Worm (Caenorhabditis elegans) whole organism, L2 larva: ENCODE measurements around the gene F21D12.3.

Experiments
- C34F6.9 ChIP-seq: fragments of 150-350 bp; optimal IDR thresholded peaks from 2 replicates; lab custom pipeline; 2014; ENCODE audit warnings: missing biosample characterization, missing genetic modification characterization
- F13H6.1 ChIP-seq: sonication (generic microtip); optimal IDR thresholded peaks from 2 replicates; lab custom pipeline; 2016; ENCODE audit warnings: missing genetic modification characterization, missing compliant biosample characterization
- R02D3.7 ChIP-seq: fragments of 150-350 bp; optimal IDR thresholded peaks from 2 replicates; lab custom pipeline; 2014; ENCODE audit warnings: missing biosample characterization, missing genetic modification characterization
- Y55F3AM.14 ChIP-seq: fragments of 200-800 bp; sonication (Bioruptor generic); optimal IDR thresholded peaks from 2 replicates; lab custom pipeline; 2018; ENCODE audit warnings: mild to moderate bottlenecking, missing genetic modification characterization, missing compliant biosample characterization
- alr-1 ChIP-seq: fragments of 150-350 bp; optimal IDR thresholded peaks from 2 replicates; lab custom pipeline; 2014; ENCODE audit warnings: missing biosample characterization, missing genetic modification characterization
- aly-2 ChIP-seq: fragments of 150-350 bp; optimal IDR thresholded peaks from 2 replicates; lab custom pipeline; 2014; ENCODE audit warnings: missing biosample characterization, missing genetic modification characterization
- blmp-1 ChIP-seq: sonication (generic microtip); optimal IDR thresholded peaks from 2 replicates; lab custom pipeline; 2017; ENCODE audit warnings: missing genetic modification characterization, mild to moderate bottlenecking, missing compliant biosample characterization, antibody characterized with exemption, moderate library complexity; ENCODE audit not compliant: insufficient read depth
- ceh-16 ChIP-seq: fragments of 150-350 bp; optimal IDR thresholded peaks from 2 replicates; lab custom pipeline; 2014; ENCODE audit warnings: missing biosample characterization, missing genetic modification characterization
- crh-2 ChIP-seq: sonication (generic microtip); optimal IDR thresholded peaks from 2 replicates; lab custom pipeline; 2017; ENCODE audit warnings: missing biosample characterization, missing genetic modification characterization
- dmd-4 ChIP-seq: sonication (generic microtip); optimal IDR thresholded peaks from 2 replicates; lab custom pipeline; 2017; ENCODE audit warnings: missing biosample characterization, missing genetic modification characterization
- egl-27 ChIP-seq: sonication (generic microtip); optimal IDR thresholded peaks from 3 replicates; lab custom pipeline; 2017; ENCODE audit warnings: missing biosample characterization, missing genetic modification reagents, missing genetic modification characterization
- fos-1 ChIP-seq: fragments of 150-350 bp; optimal IDR thresholded peaks from 2 replicates; lab custom pipeline; 2014; ENCODE audit warnings: missing biosample characterization, missing genetic modification characterization
- lin-13 ChIP-seq: fragments of 150-350 bp; optimal IDR thresholded peaks from 2 replicates; lab custom pipeline; 2014; ENCODE audit warnings: missing biosample characterization, missing genetic modification reagents, missing genetic modification characterization
- lsy-2 ChIP-seq, 2 experiments: fragments of 150-350 bp in 1 of 2; sonication (generic microtip) in 1 of 2; optimal IDR thresholded peaks; 2 replicates each; lab custom pipeline; 2014 to 2017; ENCODE audit warnings: missing biosample characterization in 2 of 2, missing genetic modification characterization in 2 of 2
- mdl-1 ChIP-seq, 2 experiments: fragments of 150-350 bp in 1 of 2; sonication (generic microtip) in 1 of 2; optimal IDR thresholded peaks; 2 replicates each; lab custom pipeline; 2017; ENCODE audit warnings: missing biosample characterization in 2 of 2, missing genetic modification characterization in 2 of 2
- nhr-10 ChIP-seq: sonication (generic microtip); optimal IDR thresholded peaks from 2 replicates; lab custom pipeline; 2017; ENCODE audit warnings: missing biosample characterization, missing genetic modification characterization
- nhr-11 ChIP-seq: fragments of 150-350 bp; optimal IDR thresholded peaks from 2 replicates; lab custom pipeline; 2014; ENCODE audit warnings: missing biosample characterization, missing genetic modification characterization
- nhr-12 ChIP-seq: fragments of 150-350 bp; optimal IDR thresholded peaks from 2 replicates; lab custom pipeline; 2014; ENCODE audit warnings: missing biosample characterization, missing genetic modification characterization
- nhr-129 ChIP-seq: fragments of 150-350 bp; optimal IDR thresholded peaks from 2 replicates; lab custom pipeline; 2014; ENCODE audit warnings: missing biosample characterization, missing genetic modification characterization
- nhr-21 ChIP-seq: fragments of 150-350 bp; optimal IDR thresholded peaks from 2 replicates; lab custom pipeline; 2014; ENCODE audit warnings: missing biosample characterization, missing genetic modification characterization
- nhr-237 ChIP-seq: fragments of 150-350 bp; optimal IDR thresholded peaks from 2 replicates; lab custom pipeline; 2014; ENCODE audit warnings: missing biosample characterization, missing genetic modification characterization
- nhr-25 ChIP-seq: fragments of 150-350 bp; sonication (generic microtip); optimal IDR thresholded peaks from 3 replicates; lab custom pipeline; 2014; ENCODE audit warnings: missing biosample characterization, missing genetic modification characterization
- nhr-6 ChIP-seq: fragments of 150-350 bp; optimal IDR thresholded peaks from 2 replicates; lab custom pipeline; 2014; ENCODE audit warnings: missing biosample characterization, missing genetic modification characterization
- nhr-77 ChIP-seq: fragments of 150-350 bp; optimal IDR thresholded peaks from 2 replicates; lab custom pipeline; 2014; ENCODE audit warnings: missing biosample characterization, missing genetic modification characterization
- peb-1 ChIP-seq: fragments of 150-350 bp; optimal IDR thresholded peaks from 2 replicates; lab custom pipeline; 2014; ENCODE audit warnings: missing biosample characterization, missing genetic modification characterization
- sem-4 ChIP-seq: fragments of 150-350 bp; optimal IDR thresholded peaks from 2 replicates; lab custom pipeline; 2014; ENCODE audit warnings: missing biosample characterization, missing genetic modification reagents, missing genetic modification characterization
- sma-3 ChIP-seq: sonication (generic microtip); optimal IDR thresholded peaks from 2 replicates; lab custom pipeline; 2016; ENCODE audit warnings: missing genetic modification reagents, missing genetic modification characterization, missing compliant biosample characterization
- sma-9 ChIP-seq, 2 experiments: fragments of 150-350 bp in 1 of 2; sonication (generic microtip) in 1 of 2; optimal IDR thresholded peaks; 2 replicates each; lab custom pipeline; 2014 to 2016; ENCODE audit warnings: missing genetic modification characterization in 2 of 2, mild to moderate bottlenecking in 1 of 2, missing biosample characterization in 1 of 2, missing compliant biosample characterization in 1 of 2, missing genetic modification reagents in 1 of 2, moderate library complexity in 1 of 2
- snpc-4 ChIP-seq: fragments of 150-350 bp; optimal IDR thresholded peaks from 2 replicates; lab custom pipeline; 2014; ENCODE audit warnings: missing biosample characterization, missing genetic modification characterization
- unc-39 ChIP-seq: fragments of 150-350 bp; optimal IDR thresholded peaks from 2 replicates; lab custom pipeline; 2014; ENCODE audit warnings: missing biosample characterization, missing genetic modification characterization
- unc-62 ChIP-seq: fragments of 150-350 bp; optimal IDR thresholded peaks from 2 replicates; lab custom pipeline; 2014; ENCODE audit warnings: missing biosample characterization, missing genetic modification reagents, missing genetic modification characterization
- ztf-4 ChIP-seq: fragments of 150-350 bp; optimal IDR thresholded peaks from 2 replicates; lab custom pipeline; 2014; ENCODE audit warnings: missing biosample characterization, missing genetic modification characterization

F21D12.3 gene

ce11 chrII:7287709-7288108, 36.1 kb downstream of the F21D12.3 start (continued):
- TF ChIP-seq alr-1 (tag; lab: Kevin White, UChicago) (no peak), mdl-1 (tag; optimal IDR thresholded peaks at IDR 0.05; lab: Kevin White, UChicago) (peak in 1 of 2 experiments; percentile 73), egl-27 (tag; lab: Kevin White, UChicago) (peak; percentile 22)

ce11 chrII:7287140-7287539, 36.7 kb downstream of the F21D12.3 start:
- peak; percentile 61 for TF ChIP-seq fos-1 (tag; lab: Kevin White, UChicago)
- peak; percentile 14 for TF ChIP-seq crh-2 (tag; lab: Kevin White, UChicago)
- TF ChIP-seq nhr-10 (tag; lab: Kevin White, UChicago) = no peak
- TF ChIP-seq aly-2 (tag; lab: Kevin White, UChicago) = no peak
- TF ChIP-seq sma-9 (GFP tag; optimal IDR thresholded peaks at IDR 0.05; lab: Kevin White, UChicago) = peak; percentile 3
- no peak for TF ChIP-seq sma-9 (tag; optimal IDR thresholded peaks at IDR 0.05; lab: Kevin White, UChicago)

DNA sequence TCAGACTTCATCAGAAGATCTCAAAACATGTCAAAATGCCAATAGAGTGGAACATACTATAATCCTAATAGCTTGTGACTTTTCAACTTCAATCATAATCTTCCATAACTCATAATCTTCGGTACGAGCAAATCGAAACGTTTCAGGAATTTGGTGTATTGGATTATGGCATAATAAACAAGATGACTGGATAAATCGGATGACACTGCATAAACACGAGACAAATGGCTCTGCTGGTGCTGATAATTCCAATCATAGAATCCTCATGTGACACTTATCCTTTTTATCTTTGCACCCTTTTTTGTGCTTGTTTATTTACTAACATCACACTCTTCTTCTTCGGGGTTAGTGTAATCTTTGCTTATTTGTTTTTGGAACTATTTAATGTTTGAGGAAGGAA, 40.8 kb downstream of the F21D12.3 start:
- TF ChIP-seq alr-1 (tag; lab: Kevin White, UChicago) (no peak), sma-9 (GFP tag; optimal IDR thresholded peaks at IDR 0.05; lab: Kevin White, UChicago) (peak; percentile 4), sma-9 (tag; optimal IDR thresholded peaks at IDR 0.05; lab: Kevin White, UChicago) (no peak), unc-62 (no peak), C34F6.9 (tag; lab: Kevin White, UChicago) (no peak)

- TF ChIP-seq sma-9 (GFP tag; optimal IDR thresholded peaks at IDR 0.05; lab: Kevin White, UChicago) = peak; percentile 23
- no peak for TF ChIP-seq sma-9 (tag; optimal IDR thresholded peaks at IDR 0.05; lab: Kevin White, UChicago)
- TF ChIP-seq mdl-1 (tag; optimal IDR thresholded peaks at IDR 0.05; lab: Kevin White, UChicago) = peak in 1 of 2 experiments; percentile 7
- TF ChIP-seq ztf-4 (tag; lab: Kevin White, UChicago) = no peak
- TF ChIP-seq fos-1 (tag; lab: Kevin White, UChicago) = peak; percentile 86
- TF ChIP-seq nhr-129 (tag; lab: Kevin White, UChicago) = peak; percentile 15
- TF ChIP-seq nhr-6 (tag; lab: Kevin White, UChicago) = no peak
- no peak for TF ChIP-seq sma-3 (GFP tag; lab: Kevin White, UChicago)
- peak; percentile 18 for TF ChIP-seq blmp-1
Observed at ce11 chrII:7280584-7280983, 43.2 kb downstream of the F21D12.3 start.

DNA sequence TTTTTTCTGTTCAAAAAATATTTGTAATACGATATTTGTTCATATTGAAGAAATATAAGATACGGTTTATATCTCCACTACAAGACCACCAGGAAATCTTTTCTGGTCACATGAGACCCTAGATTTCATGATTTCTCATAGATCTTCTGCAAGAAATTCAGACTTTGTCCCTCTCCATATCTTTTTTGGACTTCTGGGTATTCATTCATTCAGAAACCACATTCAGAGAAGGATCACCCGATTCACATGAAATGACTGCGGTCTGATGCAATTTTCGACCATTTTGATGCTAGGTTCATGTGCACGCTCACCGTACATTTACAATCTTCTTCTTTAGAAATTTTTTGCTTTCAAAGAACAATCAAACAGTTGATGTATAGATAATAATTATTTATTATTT, 44.0 kb downstream of the F21D12.3 start:
- TF ChIP-seq nhr-129 (tag; lab: Kevin White, UChicago) (peak; percentile 42), alr-1 (tag; lab: Kevin White, UChicago) (no peak), Y55F3AM.14 (GFP tag; lab: Kevin White, UChicago) (no peak), ceh-16 (tag; lab: Kevin White, UChicago) (no peak), sem-4 (tag; lab: Kevin White, UChicago) (no peak), blmp-1 (no peak), F13H6.1 (tag; lab: Kevin White, UChicago) (no peak), nhr-11 (tag; lab: Kevin White, UChicago) (no peak), snpc-4 (tag; lab: Kevin White, UChicago) (no peak), lsy-2 (tag; optimal IDR thresholded peaks at IDR 0.05; lab: Kevin White, UChicago) (no peak), nhr-77 (tag; lab: Kevin White, UChicago) (no peak), sma-3 (GFP tag; lab: Kevin White, UChicago) (no peak), R02D3.7 (tag; lab: Kevin White, UChicago) (no peak), lin-13 (GFP tag; lab: Kevin White, UChicago) (no peak), sma-9 (GFP tag; optimal IDR thresholded peaks at IDR 0.05; lab: Kevin White, UChicago) (peak; percentile 63), sma-9 (tag; optimal IDR thresholded peaks at IDR 0.05; lab: Kevin White, UChicago) (no peak), egl-27 (tag; lab: Kevin White, UChicago) (no peak), peb-1 (tag; lab: Kevin White, UChicago) (no peak), fos-1 (tag; lab: Kevin White, UChicago) (peak; percentile 22), dmd-4 (no peak), nhr-237 (tag; lab: Kevin White, UChicago) (no peak), nhr-21 (peak; percentile 77)
- TF ChIP-seq, all 48 proteins: peak for 4

- TF ChIP-seq mdl-1 (tag; optimal IDR thresholded peaks at IDR 0.05; lab: Kevin White, UChicago) (peak in 1 of 2 experiments; percentile 27), nhr-129 (tag; lab: Kevin White, UChicago) (no peak), blmp-1 (peak; percentile 69), fos-1 (tag; lab: Kevin White, UChicago) (peak; percentile 15), nhr-21 (peak; percentile 68), nhr-12 (no peak), unc-39 (no peak), lin-13 (GFP tag; lab: Kevin White, UChicago) (no peak), nhr-10 (tag; lab: Kevin White, UChicago) (no peak), sma-3 (GFP tag; lab: Kevin White, UChicago) (peak; percentile 19), sma-9 (GFP tag; optimal IDR thresholded peaks at IDR 0.05; lab: Kevin White, UChicago) (peak; percentile 84), sma-9 (tag; optimal IDR thresholded peaks at IDR 0.05; lab: Kevin White, UChicago) (no peak), lsy-2 (tag; optimal IDR thresholded peaks at IDR 0.05; lab: Kevin White, UChicago) (peak in 1 of 2 experiments; percentile 2), nhr-25 (peak; percentile 70), crh-2 (tag; lab: Kevin White, UChicago) (peak; percentile 52)
- TF ChIP-seq, all 48 proteins: peak for 9
Observed at ce11 chrII:7277925-7278324, 45.9 kb downstream of the F21D12.3 start.
